Worm (Caenorhabditis elegans) whole organism, midembryonic: ENCODE results near the gene cdh-4.

Experiments
- flt-1 ChIP-seq: fragments of 200-800 bp; sonication (Bioruptor generic); IDR thresholded peaks from 2 replicates; pipeline ENCODE4 v1.3.6; 2022; ENCODE audit warnings: missing genetic modification characterization, missing compliant biosample characterization
- med-1 ChIP-seq: sonication (generic microtip); optimal IDR thresholded peaks from 2 replicates; lab custom pipeline; 2017; ENCODE audit warnings: missing genetic modification characterization, mild to moderate bottlenecking, missing compliant biosample characterization, antibody characterized with exemption, missing genetic modification reagents; ENCODE audit not compliant: insufficient read depth
- ztf-23 ChIP-seq: fragments of 200-800 bp; sonication (Bioruptor generic); IDR thresholded peaks from 2 replicates; pipeline ENCODE4 v1.3.6; 2022; ENCODE audit warnings: missing genetic modification reagents, missing genetic modification characterization, missing compliant biosample characterization

DNA sequence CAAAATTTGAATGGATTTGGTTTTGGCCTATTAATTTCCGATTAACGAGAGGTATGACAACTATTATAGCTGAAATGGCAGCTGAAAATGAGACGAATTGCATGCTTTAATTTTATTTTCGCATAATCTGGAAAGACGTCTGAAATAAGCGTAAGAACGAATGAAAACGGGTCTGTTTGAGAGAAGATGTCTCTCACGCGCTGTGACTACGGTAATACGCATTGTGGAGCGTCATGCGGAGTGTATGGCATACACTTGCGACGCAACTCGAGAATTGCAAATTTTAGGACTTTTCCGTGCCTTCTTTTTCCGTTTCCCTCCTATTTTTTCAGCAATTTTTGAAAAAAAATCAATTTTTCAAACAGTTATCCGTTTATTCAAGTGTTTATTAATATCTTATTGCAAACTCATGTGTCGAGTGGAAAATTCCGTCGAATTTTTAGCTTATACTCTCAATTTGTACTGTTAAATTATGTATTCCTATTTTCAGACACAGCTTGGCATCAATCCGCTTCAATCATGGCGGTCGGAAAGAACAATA is 44.7 kb upstream of the cdh-4 start, which contains the start of gene rps-1:
- TF ChIP-seq flt-1 (GFP tag; lab: Robert Waterston, UW): peak; percentile 89
- TF ChIP-seq ztf-23 (GFP tag; lab: Robert Waterston, UW): peak; percentile 89
- peak; percentile 22 for TF ChIP-seq med-1 (GFP tag; lab: Kevin White, UChicago)
